Fruit fly (Drosophila melanogaster) whole organism, embryonic: ENCODE results near the gene Rtca.

Experiments
- C15 ChIP-seq: fragments of 200-800 bp; sonication (Bioruptor generic); IDR thresholded peaks from 3 replicates; pipeline ENCODE4 v1.3.6; 2022; ENCODE audit warnings: missing biosample characterization, missing genetic modification characterization
- CG10267 ChIP-seq: fragments of 200-800 bp; sonication (Bioruptor generic); optimal IDR thresholded peaks from 2 replicates; lab custom pipeline; 2018; ENCODE audit warnings: missing biosample characterization, mild to moderate bottlenecking, missing genetic modification characterization, moderate library complexity
- CG11247 ChIP-seq: fragments of 200-800 bp; sonication (Bioruptor generic); IDR thresholded peaks from 2 replicates; pipeline ENCODE4 v1.3.6; 2022; ENCODE audit warnings: missing biosample characterization, missing genetic modification characterization
- CG11456 ChIP-seq: fragments of 200-800 bp; sonication (Bioruptor generic); IDR thresholded peaks from 3 replicates; pipeline ENCODE4 v1.3.6; 2022; ENCODE audit warnings: missing biosample characterization, missing genetic modification characterization
- CG11560 ChIP-seq: fragments of 200-800 bp; sonication (Bioruptor generic); IDR thresholded peaks from 3 replicates; pipeline ENCODE4 v1.3.6; 2022; ENCODE audit warnings: missing biosample characterization, missing genetic modification characterization
- CG12744 ChIP-seq: fragments of 200-800 bp; sonication (Bioruptor generic); optimal IDR thresholded peaks from 2 replicates; lab custom pipeline; 2016; ENCODE audit warnings: missing biosample characterization, missing genetic modification characterization
- CG13123 ChIP-seq: fragments of 200-800 bp; sonication (Bioruptor generic); optimal IDR thresholded peaks from 2 replicates; lab custom pipeline; 2016; ENCODE audit warnings: missing biosample characterization, missing genetic modification characterization
- CG1529 ChIP-seq: fragments of 200-800 bp; sonication (Bioruptor generic); optimal IDR thresholded peaks from 3 replicates; lab custom pipeline; 2018; ENCODE audit warnings: missing biosample characterization, missing genetic modification characterization
- CG15479 ChIP-seq: fragments of 200-800 bp; sonication (Bioruptor generic); optimal IDR thresholded peaks from 3 replicates; lab custom pipeline; 2019; ENCODE audit warnings: missing biosample characterization, mild to moderate bottlenecking, missing genetic modification characterization, moderate library complexity
- CG15696 ChIP-seq: fragments of 200-800 bp; sonication (Bioruptor generic); optimal IDR thresholded peaks from 2 replicates; lab custom pipeline; 2019; ENCODE audit warnings: missing biosample characterization, mild to moderate bottlenecking, missing genetic modification characterization, moderate library complexity
- CG16863 ChIP-seq: fragments of 200-800 bp; sonication (Bioruptor generic); optimal IDR thresholded peaks from 3 replicates; lab custom pipeline; 2016; ENCODE audit warnings: missing biosample characterization, missing genetic modification characterization
- CG18262 ChIP-seq: fragments of 200-800 bp; optimal IDR thresholded peaks from 3 replicates; lab custom pipeline; 2019; ENCODE audit warnings: missing biosample characterization, mild to moderate bottlenecking, missing genetic modification characterization, moderate library complexity
- CG1832 ChIP-seq: fragments of 200-800 bp; sonication (Bioruptor generic); optimal IDR thresholded peaks from 2 replicates; lab custom pipeline; 2017; ENCODE audit warnings: missing biosample characterization, mild to moderate bottlenecking, missing genetic modification characterization, inconsistent platforms
- CG18599 ChIP-seq: fragments of 200-800 bp; sonication (Bioruptor generic); optimal IDR thresholded peaks from 3 replicates; lab custom pipeline; 2017; ENCODE audit warnings: missing biosample characterization, missing genetic modification characterization, mild to moderate bottlenecking, moderate library complexity, missing genetic modification reagents
- CG2678 ChIP-seq: fragments of 200-800 bp; sonication (Bioruptor generic); optimal IDR thresholded peaks from 3 replicates; lab custom pipeline; 2019; ENCODE audit warnings: missing biosample characterization, mild to moderate bottlenecking, missing genetic modification characterization, moderate library complexity
- CG2889 ChIP-seq: fragments of 200-800 bp; sonication (Bioruptor generic); IDR thresholded peaks from 3 replicates; pipeline ENCODE4 v1.3.6; 2022; ENCODE audit warnings: missing biosample characterization, missing genetic modification characterization
- CG31224 ChIP-seq: fragments of 200-800 bp; sonication (Bioruptor generic); IDR thresholded peaks from 2 replicates; pipeline ENCODE4 v1.3.6; 2022; ENCODE audit warnings: missing biosample characterization, missing genetic modification characterization
- CG32767 ChIP-seq: fragments of 200-800 bp; sonication (Bioruptor generic); IDR thresholded peaks from 2 replicates; pipeline ENCODE4 v1.3.6; 2022; ENCODE audit warnings: missing biosample characterization, missing genetic modification characterization
- CG34224 ChIP-seq: fragments of 200-800 bp; sonication (Bioruptor generic); IDR thresholded peaks from 3 replicates; pipeline ENCODE4 v1.3.6; 2022; ENCODE audit warnings: missing biosample characterization, missing genetic modification characterization; ENCODE audit not compliant: partially characterized antibody
- CG6813 ChIP-seq: fragments of 200-800 bp; sonication (Bioruptor generic); optimal IDR thresholded peaks from 2 replicates; lab custom pipeline; 2017; ENCODE audit warnings: missing biosample characterization, missing genetic modification characterization, mild to moderate bottlenecking, moderate library complexity, missing genetic modification reagents
- CG7271 ChIP-seq: fragments of 200-800 bp; sonication (Bioruptor generic); optimal IDR thresholded peaks from 2 replicates; lab custom pipeline; 2018; ENCODE audit warnings: missing biosample characterization, mild to moderate bottlenecking, missing genetic modification characterization, moderate library complexity
- CG7372 ChIP-seq: fragments of 200-800 bp; sonication (Bioruptor generic); IDR thresholded peaks from 2 replicates; pipeline ENCODE4 v1.3.6; 2022; ENCODE audit warnings: missing biosample characterization, missing genetic modification characterization
- CG7556 ChIP-seq: fragments of 200-800 bp; sonication (Bioruptor generic); optimal IDR thresholded peaks from 2 replicates; lab custom pipeline; 2017; ENCODE audit warnings: missing biosample characterization, mild to moderate bottlenecking, missing genetic modification characterization
- CG7745 ChIP-seq: fragments of 200-800 bp; sonication (Bioruptor generic); optimal IDR thresholded peaks from 2 replicates; lab custom pipeline; 2018; ENCODE audit warnings: missing biosample characterization, mild to moderate bottlenecking, missing genetic modification characterization, moderate library complexity
- CG8290 ChIP-seq, 3 experiments: fragments of 200-800 bp; sonication (Bioruptor generic); optimal IDR thresholded peaks; 2 replicates each; lab custom pipeline; 2016 to 2019; ENCODE audit warnings: missing biosample characterization in 3 of 3, missing genetic modification characterization in 3 of 3, mild to moderate bottlenecking in 2 of 3, moderate library complexity in 1 of 3
- CG8388 ChIP-seq: fragments of 200-800 bp; sonication (Bioruptor generic); optimal IDR thresholded peaks from 2 replicates; lab custom pipeline; 2019; ENCODE audit warnings: missing biosample characterization, mild to moderate bottlenecking, missing genetic modification characterization, moderate library complexity
- CG8765 ChIP-seq: fragments of 200-800 bp; sonication (Bioruptor generic); IDR thresholded peaks from 2 replicates; pipeline ENCODE4 v1.3.6; 2022; ENCODE audit warnings: missing biosample characterization, missing genetic modification characterization
- CG9876 ChIP-seq: fragments of 200-800 bp; sonication (Bioruptor generic); optimal IDR thresholded peaks from 2 replicates; lab custom pipeline; 2016; ENCODE audit warnings: missing biosample characterization, missing genetic modification characterization
- Dp ChIP-seq: fragments of 200-800 bp; sonication (Bioruptor generic); optimal IDR thresholded peaks from 2 replicates; lab custom pipeline; 2018; ENCODE audit warnings: missing biosample characterization, mild to moderate bottlenecking, missing genetic modification characterization, moderate library complexity
- Fer1 ChIP-seq: fragments of 200-800 bp; sonication (Bioruptor generic); optimal IDR thresholded peaks from 2 replicates; lab custom pipeline; 2017; ENCODE audit warnings: missing biosample characterization, mild to moderate bottlenecking, missing genetic modification characterization
- Gsc ChIP-seq: fragments of 200-800 bp; sonication (Bioruptor generic); IDR thresholded peaks from 2 replicates; pipeline ENCODE4 v1.3.6; 2022; ENCODE audit warnings: missing biosample characterization, missing genetic modification characterization
- Gug ChIP-seq: fragments of 200-800 bp; sonication (Bioruptor generic); IDR thresholded peaks from 4 replicates; pipeline ENCODE4 v1.3.6; 2022; ENCODE audit warnings: missing biosample characterization, missing genetic modification characterization
- NK7.1 ChIP-seq: fragments of 200-800 bp; sonication (Bioruptor generic); optimal IDR thresholded peaks from 3 replicates; lab custom pipeline; 2016; ENCODE audit warnings: missing biosample characterization, missing genetic modification characterization
- Ravus ChIP-seq: fragments of 200-800 bp; sonication (Bioruptor generic); IDR thresholded peaks from 2 replicates; pipeline ENCODE4 v1.3.6; 2022; ENCODE audit warnings: missing biosample characterization, missing genetic modification characterization
- Scr ChIP-seq: fragments of 200-800 bp; sonication (Bioruptor generic); IDR thresholded peaks from 2 replicates; pipeline ENCODE4 v1.3.6; 2022; ENCODE audit warnings: missing biosample characterization, missing genetic modification characterization; ENCODE audit not compliant: partially characterized antibody
- Six4 ChIP-seq: fragments of 200-800 bp; sonication (Bioruptor generic); optimal IDR thresholded peaks from 2 replicates; lab custom pipeline; 2016; ENCODE audit warnings: missing biosample characterization, missing genetic modification characterization
- Tbp ChIP-seq: fragments of >200 bp; optimal IDR thresholded peaks from 2 replicates; lab custom pipeline; 2018; ENCODE audit warnings: missing biosample characterization, missing genetic modification characterization
- esg ChIP-seq: fragments of 200-800 bp; sonication (Bioruptor generic); conservative IDR thresholded peaks from 2 replicates; pipeline ENCODE4 v1.3.6; 2022; ENCODE audit warnings: missing biosample characterization, missing genetic modification characterization
- grau ChIP-seq: fragments of 200-800 bp; optimal IDR thresholded peaks from 3 replicates; lab custom pipeline; 2019; ENCODE audit warnings: missing biosample characterization, mild to moderate bottlenecking, missing genetic modification characterization, moderate library complexity
- gro ChIP-seq: fragments of 200-800 bp; sonication (Bioruptor generic); optimal IDR thresholded peaks from 2 replicates; lab custom pipeline; 2016; ENCODE audit warnings: missing biosample characterization, missing genetic modification characterization
- ham ChIP-seq: fragments of 200-800 bp; sonication (Bioruptor generic); IDR thresholded peaks from 2 replicates; pipeline ENCODE4 v1.3.6; 2022; ENCODE audit warnings: missing biosample characterization, missing genetic modification characterization
- mam ChIP-seq: fragments of 200-800 bp; sonication (Bioruptor generic); optimal IDR thresholded peaks from 3 replicates; lab custom pipeline; 2016; ENCODE audit warnings: missing biosample characterization, missing genetic modification characterization
- oc ChIP-seq: fragments of 200-800 bp; sonication (Bioruptor generic); optimal IDR thresholded peaks from 2 replicates; lab custom pipeline; 2018; ENCODE audit warnings: missing biosample characterization, mild to moderate bottlenecking, missing genetic modification characterization, moderate library complexity
- org-1 ChIP-seq: fragments of 200-800 bp; sonication (Bioruptor generic); optimal IDR thresholded peaks from 2 replicates; lab custom pipeline; 2017; ENCODE audit warnings: missing biosample characterization, missing genetic modification characterization
- ranshi ChIP-seq: fragments of 200-800 bp; sonication (Bioruptor generic); IDR thresholded peaks from 2 replicates; pipeline ENCODE4 v1.3.6; 2022; ENCODE audit warnings: missing biosample characterization, missing genetic modification characterization
- sc ChIP-seq, 3 experiments: fragments of >200 bp in 2 of 3; fragments of 200-800 bp in 1 of 3; sonication (Bioruptor generic) in 1 of 3; optimal IDR thresholded peaks; 2 replicates in 2 of 3; 3 replicates in 1 of 3; lab custom pipeline; 2017; ENCODE audit warnings: mild to moderate bottlenecking in 1 of 3, missing biosample characterization in 1 of 3, missing genetic modification characterization in 1 of 3, missing genetic modification reagents in 1 of 3
- shn ChIP-seq: fragments of 200-800 bp; sonication (Bioruptor generic); optimal IDR thresholded peaks from 3 replicates; lab custom pipeline; 2016; ENCODE audit warnings: missing biosample characterization, missing genetic modification characterization
- tll ChIP-seq, 2 experiments: fragments of 200-800 bp in 1 of 2; fragments of >200 bp in 1 of 2; sonication (Bioruptor generic) in 1 of 2; optimal IDR thresholded peaks; 2 replicates each; lab custom pipeline; 2017 to 2019; ENCODE audit warnings: missing biosample characterization in 2 of 2, missing genetic modification characterization in 2 of 2, mild to moderate bottlenecking in 1 of 2, moderate library complexity in 1 of 2
- trh ChIP-seq: fragments of 200-800 bp; sonication (Bioruptor generic); optimal IDR thresholded peaks from 2 replicates; lab custom pipeline; 2016; ENCODE audit warnings: missing biosample characterization, missing genetic modification characterization
- twi ChIP-seq: fragments of 200-800 bp; optimal IDR thresholded peaks from 2 replicates; lab custom pipeline; 2019; ENCODE audit warnings: missing biosample characterization, mild to moderate bottlenecking, missing genetic modification characterization, moderate library complexity
- vvl ChIP-seq: fragments of 200-800 bp; sonication (Bioruptor generic); IDR thresholded peaks from 2 replicates; pipeline ENCODE4 v1.3.6; 2022; ENCODE audit warnings: missing biosample characterization, missing genetic modification characterization

Gene Rtca

dm6 chrX:2061119-2061518 is 11.1 kb upstream of the Rtca start (continued):
- TF ChIP-seq gro (GFP tag; lab: Kevin White, UChicago) = no peak
- TF ChIP-seq NK7.1 (GFP tag; lab: Kevin White, UChicago) = no peak
- no peak for TF ChIP-seq esg
- peak; percentile 23 for TF ChIP-seq CG8388
- TF ChIP-seq CG31224 (GFP tag; lab: Robert Waterston, UW) = no peak
- peak; percentile 27 for TF ChIP-seq twi (tag; lab: Kevin White, UChicago)
- TF ChIP-seq CG18599 = no peak
- TF ChIP-seq CG15696 (tag; lab: Kevin White, UChicago) = peak; percentile 20
- no peak for TF ChIP-seq Ravus (GFP tag; lab: Robert Waterston, UW)
- TF ChIP-seq sc (optimal IDR thresholded peaks at IDR 0.05; lab: Kevin White, UChicago) = no peak
- TF ChIP-seq sc (GFP tag; optimal IDR thresholded peaks at IDR 0.05; lab: Kevin White, UChicago) = no peak
- TF ChIP-seq CG12744 (GFP tag; lab: Kevin White, UChicago) = no peak
- TF ChIP-seq vvl = no peak; the same call in 1 of the 2 replicates
- TF ChIP-seq oc (tag; lab: Kevin White, UChicago) = no peak
- no peak for TF ChIP-seq CG8765 (GFP tag; lab: Robert Waterston, UW)
- peak; percentile 42 for TF ChIP-seq CG1529 (GFP tag; lab: Kevin White, UChicago)
- TF ChIP-seq org-1 (GFP tag; lab: Kevin White, UChicago) = no peak
- TF ChIP-seq CG6813 (GFP tag; lab: Kevin White, UChicago) = peak; percentile 47
- peak; percentile 42 for TF ChIP-seq grau
- TF ChIP-seq CG15479 = no peak
- TF ChIP-seq CG7372 (GFP tag; lab: Robert Waterston, UW) = 0 out of 2 replicates have a peak, but pooled peaks have one; percentile 31
- no peak for TF ChIP-seq CG13123 (GFP tag; lab: Kevin White, UChicago)
- no peak for TF ChIP-seq CG34224 (GFP tag; lab: Robert Waterston, UW)
- TF ChIP-seq CG2889 (GFP tag; lab: Robert Waterston, UW) = no peak
- no peak for TF ChIP-seq Scr (GFP tag; lab: Robert Waterston, UW)
- no peak for TF ChIP-seq mam (GFP tag; lab: Kevin White, UChicago)
- TF ChIP-seq C15 (GFP tag; lab: Robert Waterston, UW) = no peak
- no peak for TF ChIP-seq CG11560 (tag; lab: Robert Waterston, UW)
- TF ChIP-seq ranshi (GFP tag; lab: Robert Waterston, UW) = peak; percentile 50
- no peak for TF ChIP-seq CG7745 (tag; lab: Kevin White, UChicago)
- peak; percentile 2 for TF ChIP-seq Six4 (GFP tag; lab: Kevin White, UChicago)
- no peak for TF ChIP-seq trh (GFP tag; lab: Kevin White, UChicago)
- TF ChIP-seq CG11456 (GFP tag; lab: Robert Waterston, UW) = no peak
- TF ChIP-seq CG9876 (GFP tag; lab: Kevin White, UChicago) = no peak
- TF ChIP-seq tll (GFP tag; optimal IDR thresholded peaks at IDR 0.05; lab: Kevin White, UChicago) = no peak
- peak; percentile 65 for TF ChIP-seq CG2678 (tag; lab: Kevin White, UChicago)
- peak; percentile 0 for TF ChIP-seq CG7271 (tag; lab: Kevin White, UChicago)
- peak; percentile 61 for TF ChIP-seq Fer1 (GFP tag; lab: Kevin White, UChicago)
- no peak for TF ChIP-seq ham (GFP tag; lab: Robert Waterston, UW)
- TF ChIP-seq Gsc (GFP tag; lab: Robert Waterston, UW) = no peak
- no peak for TF ChIP-seq CG1832 (GFP tag; lab: Kevin White, UChicago)
- peak; percentile 40 for TF ChIP-seq CG7556 (GFP tag; lab: Kevin White, UChicago)
- no peak for TF ChIP-seq Gug
- no peak for TF ChIP-seq CG32767 (GFP tag; lab: Robert Waterston, UW)
- TF ChIP-seq CG10267 = peak; percentile 40
- no peak for TF ChIP-seq Tbp (GFP tag; lab: Kevin White, UChicago)
- TF ChIP-seq shn = no peak
- peak; percentile 48 for TF ChIP-seq CG18262
- TF ChIP-seq CG16863 (GFP tag; lab: Kevin White, UChicago) = peak; percentile 18
- TF ChIP-seq Dp = no peak
- no peak for TF ChIP-seq CG11247 (GFP tag; lab: Robert Waterston, UW)
- TF ChIP-seq CG8290 (GFP tag; optimal IDR thresholded peaks at IDR 0.05; lab: Kevin White, UChicago) = no peak
- TF ChIP-seq CG8290 (tag; optimal IDR thresholded peaks at IDR 0.05; lab: Kevin White, UChicago) = peak; percentile 21 to 53
